Worm (Caenorhabditis elegans) whole organism, midembryonic: ENCODE results near the gene ttr-34.
A peak's percentile ranks its signal among the peaks of the same experiment; 100 is the strongest.

Source experiments
- T22C8.4 ChIP-seq: fragments of 200-800 bp; sonication (Bioruptor generic); IDR thresholded peaks from 2 replicates; pipeline ENCODE4 v1.3.6; 2022; ENCODE audit warnings: missing genetic modification characterization, missing compliant biosample characterization
- cog-1 ChIP-seq: sonication (generic microtip); optimal IDR thresholded peaks from 2 replicates; lab custom pipeline; 2016; ENCODE audit warnings: missing genetic modification characterization, missing compliant biosample characterization
- flt-1 ChIP-seq: fragments of 200-800 bp; sonication (Bioruptor generic); IDR thresholded peaks from 2 replicates; pipeline ENCODE4 v1.3.6; 2022; ENCODE audit warnings: missing genetic modification characterization, missing compliant biosample characterization
- klf-2 ChIP-seq: fragments of 200-800 bp; sonication (Bioruptor generic); conservative IDR thresholded peaks from 2 replicates; pipeline ENCODE4 v1.3.6; 2022; ENCODE audit warnings: missing genetic modification reagents, missing genetic modification characterization, missing compliant biosample characterization
- med-1 ChIP-seq: sonication (generic microtip); optimal IDR thresholded peaks from 2 replicates; lab custom pipeline; 2017; ENCODE audit warnings: missing genetic modification characterization, mild to moderate bottlenecking, missing compliant biosample characterization, antibody characterized with exemption, missing genetic modification reagents; ENCODE audit not compliant: insufficient read depth
- ref-1 ChIP-seq: fragments of 200-800 bp; sonication (Bioruptor generic); conservative IDR thresholded peaks from 2 replicates; pipeline ENCODE4 v1.3.6; 2022; ENCODE audit warnings: missing genetic modification reagents, missing genetic modification characterization, missing compliant biosample characterization
- tab-1 ChIP-seq: fragments of 200-800 bp; sonication (Bioruptor generic); IDR thresholded peaks from 2 replicates; pipeline ENCODE4 v1.3.6; 2022; ENCODE audit warnings: missing genetic modification characterization, missing compliant biosample characterization
- ztf-23 ChIP-seq: fragments of 200-800 bp; sonication (Bioruptor generic); IDR thresholded peaks from 2 replicates; pipeline ENCODE4 v1.3.6; 2022; ENCODE audit warnings: missing genetic modification reagents, missing genetic modification characterization, missing compliant biosample characterization
- ztf-29 ChIP-seq: fragments of 200-800 bp; sonication (Bioruptor generic); IDR thresholded peaks from 2 replicates; pipeline ENCODE4 v1.3.6; 2022; ENCODE audit warnings: missing genetic modification reagents, missing genetic modification characterization, missing compliant biosample characterization

The ttr-34 gene

DNA sequence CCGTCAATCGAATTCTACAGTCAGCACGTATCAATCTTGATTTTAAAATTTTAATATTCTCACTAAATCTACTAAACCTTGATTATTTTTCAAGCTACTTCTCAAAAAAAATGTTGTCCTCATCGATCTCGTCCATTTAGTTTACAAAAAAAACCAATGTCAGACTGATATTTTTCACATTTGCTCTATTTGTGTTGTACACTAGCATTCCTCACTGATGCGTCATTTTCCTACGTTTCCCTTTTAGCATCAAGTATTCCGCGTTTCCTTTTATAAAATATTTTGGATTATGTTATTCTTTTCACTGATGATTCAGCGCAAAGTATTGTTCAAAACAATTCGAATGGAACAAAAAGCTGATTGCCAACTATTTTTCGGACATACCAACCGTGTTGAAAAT is at the start of gene ttr-34:
TSS of gene ttr-34 (plus strand) at position 301 of the 400 bp plus-strand sequence.
- no peak for TF ChIP-seq tab-1 (GFP tag; lab: Robert Waterston, UW)
- TF ChIP-seq T22C8.4 (GFP tag; lab: Robert Waterston, UW): no peak
- no peak for TF ChIP-seq ztf-23 (GFP tag; lab: Robert Waterston, UW)
- TF ChIP-seq klf-2 (GFP tag; lab: Robert Waterston, UW): no peak
- no peak for TF ChIP-seq med-1
- no peak for TF ChIP-seq ref-1 (GFP tag; lab: Robert Waterston, UW)
- no peak for TF ChIP-seq cog-1 (tag; lab: Kevin White, UChicago)
- no peak for TF ChIP-seq flt-1 (GFP tag; lab: Robert Waterston, UW)
- no peak for TF ChIP-seq ztf-29

DNA sequence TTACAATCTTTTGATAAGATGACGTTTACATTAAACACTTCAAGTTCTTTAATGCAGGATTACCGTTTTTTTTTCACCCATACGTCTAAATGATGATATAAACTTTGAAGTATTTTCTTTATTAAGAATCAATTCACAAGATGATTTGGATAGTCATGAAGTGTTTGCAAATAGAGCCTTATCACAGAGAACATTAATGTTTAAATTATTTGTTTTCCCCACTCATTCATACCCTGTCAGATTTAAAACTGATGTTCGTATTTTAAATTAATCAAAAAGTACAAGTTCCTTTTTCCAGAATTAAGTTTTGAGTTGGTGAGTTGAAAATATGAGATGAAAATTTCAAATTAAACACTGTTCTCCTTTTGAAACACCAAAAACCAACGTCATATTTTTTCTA is 48.9 kb upstream of the ttr-34 start, which contains the start of gene R03G8.3:
TSS of gene R03G8.3 (plus strand) at position 301 of the 400 bp plus-strand sequence.
- TF ChIP-seq tab-1 (GFP tag; lab: Robert Waterston, UW) (no peak), ztf-23 (GFP tag; lab: Robert Waterston, UW) (no peak), flt-1 (GFP tag; lab: Robert Waterston, UW) (no peak), cog-1 (tag; lab: Kevin White, UChicago) (no peak), ref-1 (GFP tag; lab: Robert Waterston, UW) (no peak), klf-2 (GFP tag; lab: Robert Waterston, UW) (no peak), med-1 (no peak), T22C8.4 (GFP tag; lab: Robert Waterston, UW) (no peak), ztf-29 (no peak)

- TF ChIP-seq klf-2 (GFP tag; lab: Robert Waterston, UW): no peak
- TF ChIP-seq ztf-23 (GFP tag; lab: Robert Waterston, UW): no peak
- TF ChIP-seq flt-1 (GFP tag; lab: Robert Waterston, UW): no peak
- TF ChIP-seq med-1: no peak
- TF ChIP-seq tab-1 (GFP tag; lab: Robert Waterston, UW): no peak
- no peak for TF ChIP-seq cog-1 (tag; lab: Kevin White, UChicago)
- TF ChIP-seq T22C8.4 (GFP tag; lab: Robert Waterston, UW): no peak
- no peak for TF ChIP-seq ztf-29
- no peak for TF ChIP-seq ref-1 (GFP tag; lab: Robert Waterston, UW)
These were observed 48.4 kb upstream of the ttr-34 start for ce11 chrX:13091199-13091598.

ce11 chrX:13100410-13100809 is 39.2 kb upstream of the ttr-34 start, which contains the start of gene R03G8.6:
Gene R03G8.6 (minus strand): TSS chrX:13100510.
- TF ChIP-seq klf-2 (GFP tag; lab: Robert Waterston, UW) (no peak), ztf-29 (no peak), flt-1 (GFP tag; lab: Robert Waterston, UW) (no peak), cog-1 (tag; lab: Kevin White, UChicago) (no peak), ref-1 (GFP tag; lab: Robert Waterston, UW) (no peak), med-1 (no peak), tab-1 (GFP tag; lab: Robert Waterston, UW) (no peak), ztf-23 (GFP tag; lab: Robert Waterston, UW) (no peak), T22C8.4 (GFP tag; lab: Robert Waterston, UW) (no peak)

DNA sequence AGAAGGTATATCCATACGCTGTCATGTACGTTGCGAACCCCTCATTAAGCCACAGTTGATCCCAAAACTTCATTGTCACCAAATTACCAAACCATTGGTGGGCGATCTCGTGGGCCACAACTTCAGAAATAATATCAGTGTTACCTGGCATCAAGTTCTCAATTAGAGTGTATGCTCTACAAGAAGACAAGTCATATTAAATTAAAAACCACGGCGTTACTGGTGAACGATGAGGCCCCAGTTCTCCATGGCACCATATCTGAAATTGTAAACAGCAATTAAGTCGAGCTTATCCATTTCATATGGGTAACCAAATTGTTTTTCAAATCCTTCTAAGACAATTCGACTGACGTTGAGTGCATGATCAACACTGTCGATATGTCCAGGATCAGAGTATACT is 36.8 kb upstream of the ttr-34 start:
- no peak for TF ChIP-seq flt-1 (GFP tag; lab: Robert Waterston, UW)

ce11 chrX:13104966-13105365 is 34.6 kb upstream of the ttr-34 start, which contains the start of gene F17H10.1:
Gene F17H10.1 (plus strand): TSS chrX:13105241.
- TF ChIP-seq klf-2 (GFP tag; lab: Robert Waterston, UW) (no peak), flt-1 (GFP tag; lab: Robert Waterston, UW) (peak; percentile 65; the same call in 1 of the 2 replicates)

ce11 chrX:13106177-13106761 is 33.3 kb upstream of the ttr-34 start:
- TF ChIP-seq tab-1 (GFP tag; lab: Robert Waterston, UW) (no peak), med-1 (no peak), klf-2 (GFP tag; lab: Robert Waterston, UW) (no peak), cog-1 (tag; lab: Kevin White, UChicago) (no peak), ztf-29 (no peak), T22C8.4 (GFP tag; lab: Robert Waterston, UW) (no peak), flt-1 (GFP tag; lab: Robert Waterston, UW) (no peak), ref-1 (GFP tag; lab: Robert Waterston, UW) (no peak)

- no peak for TF ChIP-seq T22C8.4 (GFP tag; lab: Robert Waterston, UW)
- TF ChIP-seq klf-2 (GFP tag; lab: Robert Waterston, UW): no peak
- TF ChIP-seq tab-1 (GFP tag; lab: Robert Waterston, UW): no peak
- TF ChIP-seq ztf-23 (GFP tag; lab: Robert Waterston, UW): no peak
- TF ChIP-seq ztf-29: no peak
- no peak for TF ChIP-seq flt-1 (GFP tag; lab: Robert Waterston, UW)
- no peak for TF ChIP-seq med-1
- TF ChIP-seq cog-1 (tag; lab: Kevin White, UChicago): no peak
- no peak for TF ChIP-seq ref-1 (GFP tag; lab: Robert Waterston, UW)
These were observed 30.9 kb upstream of the ttr-34 start for ce11 chrX:13108664-13109063.

- no peak for TF ChIP-seq ztf-29
- no peak for TF ChIP-seq ztf-23 (GFP tag; lab: Robert Waterston, UW)
- no peak for TF ChIP-seq T22C8.4 (GFP tag; lab: Robert Waterston, UW)
- no peak for TF ChIP-seq med-1
- no peak for TF ChIP-seq tab-1 (GFP tag; lab: Robert Waterston, UW)
- no peak for TF ChIP-seq cog-1 (tag; lab: Kevin White, UChicago)
- TF ChIP-seq flt-1 (GFP tag; lab: Robert Waterston, UW): no peak
- TF ChIP-seq klf-2 (GFP tag; lab: Robert Waterston, UW): no peak
- TF ChIP-seq ref-1 (GFP tag; lab: Robert Waterston, UW): no peak
These were observed 29.6 kb upstream of the ttr-34 start for ce11 chrX:13110004-13110403.

- TF ChIP-seq med-1: no peak
- TF ChIP-seq T22C8.4 (GFP tag; lab: Robert Waterston, UW): no peak
- TF ChIP-seq ztf-23 (GFP tag; lab: Robert Waterston, UW): no peak
- TF ChIP-seq flt-1 (GFP tag; lab: Robert Waterston, UW): no peak
- no peak for TF ChIP-seq klf-2 (GFP tag; lab: Robert Waterston, UW)
- no peak for TF ChIP-seq ref-1 (GFP tag; lab: Robert Waterston, UW)
- no peak for TF ChIP-seq ztf-29
These were observed 26.9 kb upstream of the ttr-34 start for ce11 chrX:13112664-13113063.
